Fruit fly (Drosophila melanogaster) whole organism, pupa: ENCODE results near the gene Gr77a.
A peak's percentile ranks its signal among the peaks of the same experiment; 100 is the strongest.

Experiments
- CG10348 ChIP-seq: fragments of 200-800 bp; sonication (Bioruptor generic); IDR thresholded peaks from 2 replicates; pipeline ENCODE4 v1.3.6; 2022; ENCODE audit warnings: missing biosample characterization, missing genetic modification characterization
- CG12605 ChIP-seq: fragments of 200-800 bp; sonication (Bioruptor generic); IDR thresholded peaks from 2 replicates; pipeline ENCODE4 v1.3.6; 2022; ENCODE audit warnings: missing biosample characterization, missing genetic modification characterization
- CG13204 ChIP-seq: fragments of 200-800 bp; sonication (Bioruptor generic); optimal IDR thresholded peaks from 2 replicates; lab custom pipeline; 2018; ENCODE audit warnings: missing biosample characterization, mild to moderate bottlenecking, missing genetic modification characterization, moderate library complexity
- CG14655 ChIP-seq: fragments of 200-800 bp; sonication (Bioruptor generic); optimal IDR thresholded peaks from 3 replicates; lab custom pipeline; 2017; ENCODE audit warnings: mild to moderate bottlenecking, missing biosample characterization, missing genetic modification reagents, missing genetic modification characterization
- CG15710 ChIP-seq: fragments of 200-800 bp; sonication (Bioruptor generic); optimal IDR thresholded peaks from 2 replicates; lab custom pipeline; 2018; ENCODE audit warnings: missing biosample characterization, mild to moderate bottlenecking, missing genetic modification characterization, moderate library complexity
- CG17806 ChIP-seq: fragments of 200-800 bp; sonication (Bioruptor generic); optimal IDR thresholded peaks from 2 replicates; lab custom pipeline; 2018; ENCODE audit warnings: missing biosample characterization, mild to moderate bottlenecking, missing genetic modification characterization, moderate library complexity
- CG32121 ChIP-seq: fragments of 200-800 bp; sonication (Bioruptor generic); IDR thresholded peaks from 2 replicates; pipeline ENCODE4 v1.3.6; 2022; ENCODE audit warnings: missing biosample characterization, missing genetic modification characterization
- CG34367 ChIP-seq: fragments of 200-800 bp; sonication (Bioruptor generic); optimal IDR thresholded peaks from 2 replicates; lab custom pipeline; 2018; ENCODE audit warnings: missing biosample characterization, mild to moderate bottlenecking, missing genetic modification characterization
- CG4496 ChIP-seq: fragments of 200-800 bp; sonication (Bioruptor generic); IDR thresholded peaks from 3 replicates; pipeline ENCODE4 v1.3.6; 2022; ENCODE audit warnings: missing biosample characterization, missing genetic modification characterization
- CG8159 ChIP-seq: fragments of 200-800 bp; sonication (Bioruptor generic); optimal IDR thresholded peaks from 3 replicates; lab custom pipeline; 2018; ENCODE audit warnings: missing biosample characterization, mild to moderate bottlenecking, missing genetic modification characterization, moderate library complexity
- CG8301 ChIP-seq: fragments of 200-800 bp; sonication (Bioruptor generic); optimal IDR thresholded peaks from 2 replicates; lab custom pipeline; 2018; ENCODE audit warnings: missing biosample characterization, mild to moderate bottlenecking, missing genetic modification characterization
- CG9948 ChIP-seq: fragments of 200-800 bp; sonication (Bioruptor generic); optimal IDR thresholded peaks from 2 replicates; lab custom pipeline; 2018; ENCODE audit warnings: missing biosample characterization, mild to moderate bottlenecking, missing genetic modification characterization, moderate library complexity
- D1 ChIP-seq: fragments of 200-800 bp; sonication (Bioruptor generic); optimal IDR thresholded peaks from 2 replicates; lab custom pipeline; 2018; ENCODE audit warnings: missing biosample characterization, mild to moderate bottlenecking, missing genetic modification characterization, moderate library complexity
- EcR ChIP-seq: fragments of 200-800 bp; sonication (Bioruptor generic); optimal IDR thresholded peaks from 3 replicates; lab custom pipeline; 2019; ENCODE audit warnings: missing biosample characterization, missing genetic modification characterization, mild to moderate bottlenecking, moderate library complexity, missing genetic modification reagents
- Ets98B ChIP-seq: fragments of 200-800 bp; sonication (Bioruptor generic); IDR thresholded peaks from 2 replicates; pipeline ENCODE4 v1.3.6; 2022; ENCODE audit warnings: missing biosample characterization, missing genetic modification characterization
- Pif1A ChIP-seq: fragments of 200-800 bp; sonication (Bioruptor generic); optimal IDR thresholded peaks from 3 replicates; lab custom pipeline; 2016; ENCODE audit warnings: missing biosample characterization, missing genetic modification characterization
- Pif1B ChIP-seq: fragments of 200-800 bp; sonication (Bioruptor generic); optimal IDR thresholded peaks from 3 replicates; lab custom pipeline; 2016; ENCODE audit warnings: missing biosample characterization, missing genetic modification characterization
- Snoo ChIP-seq: fragments of 200-800 bp; sonication (Bioruptor generic); optimal IDR thresholded peaks from 3 replicates; lab custom pipeline; 2017; ENCODE audit warnings: missing biosample characterization, mild to moderate bottlenecking, missing genetic modification characterization, inconsistent platforms
- fd96Ca ChIP-seq: fragments of 200-800 bp; sonication (Bioruptor generic); IDR thresholded peaks from 3 replicates; pipeline ENCODE4 v1.3.6; 2022; ENCODE audit warnings: missing biosample characterization, missing genetic modification characterization
- gl ChIP-seq: fragments of 200-800 bp; sonication (Bioruptor generic); optimal IDR thresholded peaks from 2 replicates; lab custom pipeline; 2018; ENCODE audit warnings: missing biosample characterization, mild to moderate bottlenecking, missing genetic modification characterization
- rn ChIP-seq: fragments of 200-800 bp; sonication (Bioruptor generic); IDR thresholded peaks from 2 replicates; pipeline ENCODE4 v1.3.6; 2022; ENCODE audit warnings: missing biosample characterization, missing genetic modification characterization

Gene Gr77a

DNA sequence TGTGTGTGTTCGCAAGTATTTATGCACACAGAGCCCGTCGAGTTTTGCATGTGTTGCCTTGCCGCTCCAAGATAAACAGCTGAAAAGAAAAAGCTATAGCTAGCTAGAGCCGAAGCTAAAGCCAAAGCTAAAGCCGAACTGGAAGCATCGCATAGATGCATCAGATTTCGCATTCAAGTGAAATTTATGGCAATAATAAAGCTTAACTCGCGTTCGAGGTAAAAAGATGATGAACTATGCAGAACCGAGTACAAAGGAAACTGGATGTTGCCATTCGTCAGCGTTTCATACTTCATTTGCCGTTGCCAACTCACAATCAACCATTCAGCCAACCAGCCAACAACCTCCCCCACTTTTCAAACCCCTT, 5.0 kb downstream of the Gr77a start:
- TF ChIP-seq Ets98B (GFP tag; lab: Robert Waterston, UW) (no peak), CG17806 (tag; lab: Kevin White, UChicago) (no peak)

DNA sequence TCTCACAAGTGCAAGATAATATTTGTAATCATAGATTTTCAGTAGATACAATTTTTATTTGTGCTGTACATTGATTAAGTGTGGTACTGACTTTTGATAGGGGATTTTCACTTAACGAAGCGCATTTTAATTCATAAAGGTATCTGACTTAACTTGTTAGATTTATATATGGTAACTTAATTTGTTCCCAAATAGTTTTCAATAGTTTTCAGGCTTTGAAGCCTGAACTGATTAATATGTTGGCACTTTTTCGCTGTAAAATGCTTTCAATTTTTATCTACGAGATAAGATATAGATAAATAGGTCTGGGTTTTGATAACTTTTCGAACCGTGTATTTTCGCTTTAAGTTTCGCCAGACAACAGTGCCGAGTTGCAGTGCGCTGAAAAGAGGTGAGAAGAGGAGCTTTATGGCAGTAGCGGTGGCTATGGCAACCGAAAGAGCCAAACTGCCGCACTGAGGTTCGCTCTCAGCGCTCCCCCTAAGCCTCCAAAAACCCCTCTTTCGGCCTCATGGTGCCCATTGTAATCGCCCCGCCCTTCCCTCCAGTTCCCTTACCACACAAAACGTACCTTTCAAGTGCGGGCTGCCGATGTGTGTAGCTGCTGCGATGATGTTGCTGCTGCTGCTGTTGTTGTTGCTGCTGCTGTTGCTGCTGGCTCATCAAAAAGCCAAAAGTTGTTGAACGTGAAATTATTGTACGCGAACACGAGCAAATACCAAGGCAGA, 5.5 kb downstream of the Gr77a start:
- TF ChIP-seq CG10348 (GFP tag; lab: Robert Waterston, UW) (no peak), CG34367 (no peak), CG13204 (GFP tag; lab: Kevin White, UChicago) (peak; percentile 83), CG9948 (tag; lab: Kevin White, UChicago) (no peak), Pif1A (GFP tag; lab: Kevin White, UChicago) (no peak), EcR (GFP tag; lab: Kevin White, UChicago) (peak; percentile 53), fd96Ca (GFP tag; lab: Robert Waterston, UW) (peak; percentile 53; the same call in 1 of the 3 replicates), CG12605 (GFP tag; lab: Robert Waterston, UW) (no peak), CG8159 (no peak), gl (tag; lab: Kevin White, UChicago) (no peak), Pif1B (GFP tag; lab: Kevin White, UChicago) (no peak), CG32121 (GFP tag; lab: Robert Waterston, UW) (no peak), rn (no peak), CG14655 (GFP tag; lab: Kevin White, UChicago) (peak; percentile 8), CG15710 (tag; lab: Kevin White, UChicago) (no peak), CG4496 (GFP tag; lab: Robert Waterston, UW) (peak; percentile 40; the same call in 1 of the 3 replicates), CG8301 (tag; lab: Kevin White, UChicago) (no peak), CG17806 (tag; lab: Kevin White, UChicago) (no peak), Snoo (tag; lab: Kevin White, UChicago) (no peak), Ets98B (GFP tag; lab: Robert Waterston, UW) (no peak), D1 (tag; lab: Kevin White, UChicago) (no peak)
- TF ChIP-seq, all 21 proteins: peak for 5

DNA sequence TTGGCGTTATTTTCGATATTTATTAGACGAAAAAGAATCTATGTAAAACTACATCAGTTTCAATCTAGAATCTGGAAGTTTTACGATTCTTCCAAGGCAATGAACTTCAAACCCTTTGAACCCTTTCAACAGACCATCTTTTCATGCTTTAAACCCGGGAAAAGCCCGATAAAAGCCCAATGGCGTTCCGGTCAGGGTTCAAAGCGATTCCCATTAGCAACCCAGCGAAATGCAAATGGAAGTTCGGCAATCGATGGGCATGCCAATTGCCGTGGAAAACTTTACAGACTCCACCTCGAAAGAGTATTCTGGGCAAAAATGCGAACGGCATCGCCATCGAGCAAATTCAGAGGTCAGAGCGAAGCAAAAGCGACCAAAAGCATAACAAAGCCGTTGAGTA, 6.7 kb downstream of the Gr77a start:
- TF ChIP-seq CG13204 (GFP tag; lab: Kevin White, UChicago) = no peak
- TF ChIP-seq CG17806 (tag; lab: Kevin White, UChicago) = no peak
- TF ChIP-seq CG15710 (tag; lab: Kevin White, UChicago) = no peak
- 0 out of 3 replicates have a peak, but pooled peaks have one; percentile 28 for TF ChIP-seq CG4496 (GFP tag; lab: Robert Waterston, UW)
- TF ChIP-seq Pif1B (GFP tag; lab: Kevin White, UChicago) = no peak
- no peak for TF ChIP-seq rn
- TF ChIP-seq CG8159 = peak; percentile 31
- TF ChIP-seq CG9948 (tag; lab: Kevin White, UChicago) = peak; percentile 4

DNA sequence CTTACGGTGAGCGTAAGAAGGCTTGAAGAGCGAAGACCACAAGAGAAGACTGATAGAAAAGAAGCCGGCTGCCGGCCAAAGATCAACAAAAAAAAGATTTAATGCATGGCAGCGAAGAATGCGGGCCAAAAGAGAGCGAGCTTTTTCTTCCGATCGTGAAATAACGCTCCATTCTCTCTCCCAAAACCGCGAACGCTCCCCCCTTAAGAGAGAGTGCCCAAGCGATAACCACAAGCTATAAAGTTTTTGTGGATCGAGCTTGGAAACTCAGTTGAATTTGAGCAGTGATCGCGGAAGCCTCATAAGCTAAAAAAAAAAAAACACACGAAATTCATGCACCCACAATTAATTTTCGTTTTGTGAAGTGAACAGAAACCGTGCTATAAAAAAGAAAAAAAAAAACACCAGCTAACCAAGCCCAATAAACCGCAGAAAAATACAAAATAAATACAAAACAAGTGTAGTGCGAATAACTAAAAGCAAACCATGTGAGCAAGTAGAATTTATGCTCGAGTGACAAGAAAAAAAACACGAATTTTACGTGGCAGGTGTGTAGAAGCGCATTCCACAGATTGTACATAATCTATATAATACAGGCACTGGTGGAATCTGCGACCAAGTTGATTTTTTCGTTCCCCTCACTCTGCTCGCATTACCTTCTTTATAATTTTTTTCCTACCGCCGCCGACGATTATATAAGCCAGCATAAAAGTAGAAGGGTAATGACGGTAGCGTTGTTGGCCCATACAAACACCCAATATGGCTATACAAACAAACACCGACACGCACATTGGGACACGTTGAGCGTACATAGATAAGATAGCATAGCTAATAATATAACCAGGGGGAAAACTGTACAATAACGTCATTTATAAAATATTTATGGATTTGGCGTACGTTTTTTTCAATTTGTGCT, 8.6 kb downstream of the Gr77a start, which contains the start of gene CG13252:
Gene CG13252 (plus strand): TSS at position 269 of the 916 bp plus-strand sequence.
- TF ChIP-seq fd96Ca (GFP tag; lab: Robert Waterston, UW) (peak; percentile 35; the same call in 1 of the 3 replicates), Pif1A (GFP tag; lab: Kevin White, UChicago) (no peak), EcR (GFP tag; lab: Kevin White, UChicago) (no peak), CG9948 (tag; lab: Kevin White, UChicago) (no peak), CG13204 (GFP tag; lab: Kevin White, UChicago) (no peak), CG8159 (peak; percentile 9), CG12605 (GFP tag; lab: Robert Waterston, UW) (peak; percentile 50; the same call in 1 of the 2 replicates), CG34367 (no peak), D1 (tag; lab: Kevin White, UChicago) (no peak), CG14655 (GFP tag; lab: Kevin White, UChicago) (no peak), CG15710 (tag; lab: Kevin White, UChicago) (no peak), CG4496 (GFP tag; lab: Robert Waterston, UW) (peak; percentile 54; the same call in 2 of the 3 replicates), CG10348 (GFP tag; lab: Robert Waterston, UW) (no peak), rn (no peak), CG8301 (tag; lab: Kevin White, UChicago) (peak; percentile 3), CG17806 (tag; lab: Kevin White, UChicago) (no peak), Snoo (tag; lab: Kevin White, UChicago) (peak; percentile 40), CG32121 (GFP tag; lab: Robert Waterston, UW) (peak; percentile 72), gl (tag; lab: Kevin White, UChicago) (peak; percentile 24), Pif1B (GFP tag; lab: Kevin White, UChicago) (no peak), Ets98B (GFP tag; lab: Robert Waterston, UW) (peak; percentile 60)

DNA sequence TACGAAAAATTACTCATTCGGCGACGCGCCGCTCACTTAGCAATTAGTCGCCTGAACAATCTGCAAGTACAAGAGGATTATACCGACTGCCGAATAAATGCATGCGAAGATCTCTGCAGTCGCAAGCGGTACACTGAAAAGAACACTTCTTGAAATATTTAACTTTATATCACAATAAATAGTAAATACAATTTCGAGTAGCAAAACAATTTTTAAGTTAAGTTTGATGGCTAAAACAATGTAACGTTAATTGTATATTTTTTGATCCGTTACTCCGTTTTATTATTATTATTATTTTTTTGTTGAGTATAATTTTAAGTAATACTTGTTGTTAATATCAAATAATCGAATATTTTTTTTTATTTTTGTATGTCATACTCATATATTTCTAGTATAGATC, 9.8 kb downstream of the Gr77a start:
- TF ChIP-seq CG8301 (tag; lab: Kevin White, UChicago) = no peak
- TF ChIP-seq Pif1A (GFP tag; lab: Kevin White, UChicago) = no peak
- TF ChIP-seq CG8159 = peak; percentile 20
- TF ChIP-seq Snoo (tag; lab: Kevin White, UChicago) = peak; percentile 17
- peak; percentile 15 for TF ChIP-seq CG9948 (tag; lab: Kevin White, UChicago)
